Worm (Caenorhabditis elegans) whole organism, mixed stage, embryonic: ENCODE results near the gene cpna-5.

Experiments
- bed-3 ChIP-seq: fragments of 200-800 bp; sonication (Bioruptor generic); optimal IDR thresholded peaks from 3 replicates; lab custom pipeline; 2018; ENCODE audit warnings: mild to moderate bottlenecking, missing genetic modification characterization, moderate library complexity, missing compliant biosample characterization
- blmp-1 ChIP-seq: fragments of 150-350 bp; optimal IDR thresholded peaks from 2 replicates; lab custom pipeline; 2014; ENCODE audit warnings: missing biosample characterization, missing genetic modification characterization
- ceh-39 ChIP-seq: fragments of 150-350 bp; optimal IDR thresholded peaks from 2 replicates; lab custom pipeline; 2014; ENCODE audit warnings: missing biosample characterization, missing genetic modification characterization
- ceh-43 ChIP-seq: fragments of 200-800 bp; sonication (Bioruptor generic); optimal IDR thresholded peaks from 2 replicates; lab custom pipeline; 2018; ENCODE audit warnings: mild to moderate bottlenecking, missing genetic modification characterization, moderate library complexity, missing compliant biosample characterization
- ceh-83 ChIP-seq: fragments of 200-800 bp; sonication (Bioruptor generic); optimal IDR thresholded peaks from 2 replicates; lab custom pipeline; 2018; ENCODE audit warnings: mild to moderate bottlenecking, missing genetic modification characterization, missing compliant biosample characterization
- ces-1 ChIP-seq: fragments of 150-350 bp; optimal IDR thresholded peaks from 2 replicates; lab custom pipeline; 2014; ENCODE audit warnings: missing biosample characterization, missing genetic modification reagents, missing genetic modification characterization
- cnd-1 ChIP-seq: fragments of 200-800 bp; sonication (Bioruptor generic); optimal IDR thresholded peaks from 2 replicates; lab custom pipeline; 2018; ENCODE audit warnings: mild to moderate bottlenecking, missing genetic modification characterization, missing compliant biosample characterization
- drap-1 ChIP-seq: fragments of 200-800 bp; sonication (Bioruptor generic); optimal IDR thresholded peaks from 3 replicates; lab custom pipeline; 2018; ENCODE audit warnings: mild to moderate bottlenecking, missing genetic modification characterization, missing compliant biosample characterization
- elt-1 ChIP-seq: sonication (generic microtip); optimal IDR thresholded peaks from 2 replicates; lab custom pipeline; 2017; ENCODE audit warnings: missing genetic modification characterization, mild to moderate bottlenecking, missing compliant biosample characterization, antibody characterized with exemption, moderate library complexity, borderline replicate concordance; ENCODE audit not compliant: insufficient read depth
- elt-3 ChIP-seq: fragments of 150-350 bp; optimal IDR thresholded peaks from 2 replicates; lab custom pipeline; 2014; ENCODE audit warnings: missing biosample characterization, missing genetic modification characterization
- flh-1 ChIP-seq: fragments of 200-800 bp; sonication (Bioruptor generic); optimal IDR thresholded peaks from 2 replicates; lab custom pipeline; 2018; ENCODE audit warnings: mild to moderate bottlenecking, missing genetic modification characterization, moderate library complexity, missing compliant biosample characterization
- ham-2 ChIP-seq: fragments of 200-800 bp; sonication (Bioruptor generic); optimal IDR thresholded peaks from 2 replicates; lab custom pipeline; 2018; ENCODE audit warnings: mild to moderate bottlenecking, missing genetic modification characterization, missing compliant biosample characterization
- hlh-1 ChIP-seq: fragments of 150-350 bp; optimal IDR thresholded peaks from 2 replicates; lab custom pipeline; 2014; ENCODE audit warnings: missing biosample characterization, missing genetic modification reagents, missing genetic modification characterization
- lin-13 ChIP-seq: fragments of 150-350 bp; optimal IDR thresholded peaks from 2 replicates; lab custom pipeline; 2014; ENCODE audit warnings: missing biosample characterization, missing genetic modification characterization
- lsy-2 ChIP-seq: fragments of 150-350 bp; optimal IDR thresholded peaks from 2 replicates; lab custom pipeline; 2014; ENCODE audit warnings: missing biosample characterization, missing genetic modification characterization
- mab-5 ChIP-seq: fragments of 150-350 bp; optimal IDR thresholded peaks from 2 replicates; lab custom pipeline; 2014; ENCODE audit warnings: missing biosample characterization, missing genetic modification characterization
- mep-1 ChIP-seq: fragments of 150-350 bp; optimal IDR thresholded peaks from 2 replicates; lab custom pipeline; 2017; ENCODE audit warnings: missing biosample characterization, missing genetic modification reagents, missing genetic modification characterization, inconsistent platforms
- mls-2 ChIP-seq: sonication (generic microtip); optimal IDR thresholded peaks from 2 replicates; lab custom pipeline; 2016; ENCODE audit warnings: mild to moderate bottlenecking, missing genetic modification characterization, moderate library complexity, missing compliant biosample characterization
- nhr-12 ChIP-seq: fragments of 150-350 bp; optimal IDR thresholded peaks from 2 replicates; lab custom pipeline; 2014; ENCODE audit warnings: missing biosample characterization, missing genetic modification characterization
- nhr-2 ChIP-seq: fragments of 150-350 bp; optimal IDR thresholded peaks from 2 replicates; lab custom pipeline; 2014; ENCODE audit warnings: missing biosample characterization, missing genetic modification characterization
- nhr-237 ChIP-seq: fragments of 150-350 bp; optimal IDR thresholded peaks from 2 replicates; lab custom pipeline; 2014; ENCODE audit warnings: missing biosample characterization, missing genetic modification characterization
- nhr-28 ChIP-seq: fragments of 150-350 bp; optimal IDR thresholded peaks from 2 replicates; lab custom pipeline; 2014; ENCODE audit warnings: missing biosample characterization, missing genetic modification characterization
- nhr-76 ChIP-seq: sonication (generic microtip); optimal IDR thresholded peaks from 2 replicates; lab custom pipeline; 2017; ENCODE audit warnings: missing biosample characterization, missing genetic modification characterization
- pha-4 ChIP-seq: fragments of 150-350 bp; optimal IDR thresholded peaks from 2 replicates; lab custom pipeline; 2018; ENCODE audit warnings: missing biosample characterization, missing genetic modification reagents, missing genetic modification characterization
- sem-2 ChIP-seq: fragments of 200-800 bp; sonication (Bioruptor generic); optimal IDR thresholded peaks from 2 replicates; lab custom pipeline; 2018; ENCODE audit warnings: mild to moderate bottlenecking, missing genetic modification characterization, missing compliant biosample characterization
- snpc-4 ChIP-seq: fragments of 150-350 bp; optimal IDR thresholded peaks from 2 replicates; lab custom pipeline; 2014; ENCODE audit warnings: missing biosample characterization, missing genetic modification characterization
- sptf-1 ChIP-seq: sonication (generic microtip); optimal IDR thresholded peaks from 2 replicates; lab custom pipeline; 2017; ENCODE audit warnings: mild to moderate bottlenecking, missing genetic modification characterization, moderate library complexity, missing compliant biosample characterization
- tbx-8 ChIP-seq: fragments of 200-800 bp; sonication (Bioruptor generic); optimal IDR thresholded peaks from 2 replicates; lab custom pipeline; 2018; ENCODE audit warnings: mild to moderate bottlenecking, missing genetic modification characterization, moderate library complexity, missing compliant biosample characterization
- unc-120 ChIP-seq: sonication (generic microtip); optimal IDR thresholded peaks from 2 replicates; lab custom pipeline; 2017; ENCODE audit warnings: missing genetic modification characterization, missing compliant biosample characterization; ENCODE audit not compliant: poor library complexity, severe bottlenecking
- unc-39 ChIP-seq: fragments of 150-350 bp; optimal IDR thresholded peaks from 2 replicates; lab custom pipeline; 2014; ENCODE audit warnings: missing biosample characterization, missing genetic modification characterization
- unc-62 ChIP-seq: fragments of 150-350 bp; optimal IDR thresholded peaks from 2 replicates; lab custom pipeline; 2014; ENCODE audit warnings: missing biosample characterization, missing genetic modification reagents, missing genetic modification characterization
- zip-8 ChIP-seq: fragments of 150-350 bp; optimal IDR thresholded peaks from 2 replicates; lab custom pipeline; 2014; ENCODE audit warnings: missing biosample characterization, missing genetic modification characterization
- ztf-11 ChIP-seq: fragments of 150-350 bp; optimal IDR thresholded peaks from 2 replicates; lab custom pipeline; 2014; ENCODE audit warnings: missing biosample characterization, missing genetic modification characterization

cpna-5 gene

ce11 chrII:7697156-7697555 is 21.2 kb downstream of the cpna-5 start:
- TF ChIP-seq unc-62 (GFP tag; lab: Kevin White, UChicago) (no peak), cnd-1 (tag; lab: Kevin White, UChicago) (no peak), nhr-237 (tag; lab: Kevin White, UChicago) (no peak), ceh-39 (tag; lab: Kevin White, UChicago) (no peak), unc-120 (tag; lab: Kevin White, UChicago) (no peak), hlh-1 (tag; lab: Kevin White, UChicago) (no peak), ztf-11 (tag; lab: Kevin White, UChicago) (no peak), mab-5 (tag; lab: Kevin White, UChicago) (no peak), nhr-2 (tag; lab: Kevin White, UChicago) (no peak), snpc-4 (no peak), nhr-28 (tag; lab: Kevin White, UChicago) (no peak), tbx-8 (GFP tag; lab: Kevin White, UChicago) (no peak), flh-1 (GFP tag; lab: Kevin White, UChicago) (no peak), unc-39 (tag; lab: Kevin White, UChicago) (no peak), mls-2 (tag; lab: Kevin White, UChicago) (no peak), sptf-1 (tag; lab: Kevin White, UChicago) (no peak), lin-13 (tag; lab: Kevin White, UChicago) (no peak), blmp-1 (tag; lab: Kevin White, UChicago) (no peak), pha-4 (tag; lab: Kevin White, UChicago) (no peak)

ce11 chrII:7695636-7696035 is 22.8 kb downstream of the cpna-5 start:
- TF ChIP-seq mep-1: no peak
- TF ChIP-seq nhr-76 (tag; lab: Kevin White, UChicago): no peak
- no peak for TF ChIP-seq unc-120 (tag; lab: Kevin White, UChicago)
- TF ChIP-seq nhr-12: no peak
- TF ChIP-seq sptf-1 (tag; lab: Kevin White, UChicago): no peak
- no peak for TF ChIP-seq ztf-11 (tag; lab: Kevin White, UChicago)
- TF ChIP-seq lin-13 (tag; lab: Kevin White, UChicago): no peak
- no peak for TF ChIP-seq elt-3 (tag; lab: Kevin White, UChicago)
- TF ChIP-seq nhr-237 (tag; lab: Kevin White, UChicago): no peak
- TF ChIP-seq mab-5 (tag; lab: Kevin White, UChicago): no peak
- no peak for TF ChIP-seq hlh-1 (tag; lab: Kevin White, UChicago)
- no peak for TF ChIP-seq ceh-83
- TF ChIP-seq ces-1 (GFP tag; lab: Kevin White, UChicago): no peak
- no peak for TF ChIP-seq tbx-8 (GFP tag; lab: Kevin White, UChicago)
- TF ChIP-seq unc-62 (GFP tag; lab: Kevin White, UChicago): no peak
- TF ChIP-seq sem-2 (GFP tag; lab: Kevin White, UChicago): no peak

- no peak for TF ChIP-seq drap-1 (GFP tag; lab: Kevin White, UChicago)
- TF ChIP-seq nhr-76 (tag; lab: Kevin White, UChicago): no peak
- TF ChIP-seq unc-39 (tag; lab: Kevin White, UChicago): no peak
- TF ChIP-seq ztf-11 (tag; lab: Kevin White, UChicago): no peak
- no peak for TF ChIP-seq sptf-1 (tag; lab: Kevin White, UChicago)
- no peak for TF ChIP-seq elt-1 (tag; lab: Kevin White, UChicago)
- no peak for TF ChIP-seq elt-3 (tag; lab: Kevin White, UChicago)
- no peak for TF ChIP-seq ceh-83
- no peak for TF ChIP-seq ham-2 (GFP tag; lab: Kevin White, UChicago)
- TF ChIP-seq lsy-2 (tag; lab: Kevin White, UChicago): no peak
- no peak for TF ChIP-seq nhr-2 (tag; lab: Kevin White, UChicago)
- TF ChIP-seq, all 35 proteins: peak for 0
Observed at ce11 chrII:7694745-7695144, 23.6 kb downstream of the cpna-5 start.

- TF ChIP-seq ztf-11 (tag; lab: Kevin White, UChicago): no peak
- TF ChIP-seq mls-2 (tag; lab: Kevin White, UChicago): no peak
- TF ChIP-seq mab-5 (tag; lab: Kevin White, UChicago): no peak
- no peak for TF ChIP-seq ceh-39 (tag; lab: Kevin White, UChicago)
- TF ChIP-seq sem-2 (GFP tag; lab: Kevin White, UChicago): no peak
Observed at ce11 chrII:7693929-7694328, 24.5 kb downstream of the cpna-5 start, which contains the start of gene nhx-2. nhx-2 (minus strand) TSS chrII:7693957.

ce11 chrII:7690384-7690783 is 28.0 kb downstream of the cpna-5 start, which contains the start of gene pid-1:
pid-1 (minus strand) TSS chrII:7690556.
- TF ChIP-seq zip-8 (tag; lab: Kevin White, UChicago): no peak
- TF ChIP-seq lsy-2 (tag; lab: Kevin White, UChicago): no peak
- no peak for TF ChIP-seq ceh-43 (GFP tag; lab: Kevin White, UChicago)
- no peak for TF ChIP-seq lin-13 (tag; lab: Kevin White, UChicago)
- no peak for TF ChIP-seq bed-3 (GFP tag; lab: Kevin White, UChicago)
- TF ChIP-seq drap-1 (GFP tag; lab: Kevin White, UChicago): no peak
- no peak for TF ChIP-seq unc-39 (tag; lab: Kevin White, UChicago)
- TF ChIP-seq nhr-12: no peak
- no peak for TF ChIP-seq cnd-1 (tag; lab: Kevin White, UChicago)
- no peak for TF ChIP-seq nhr-237 (tag; lab: Kevin White, UChicago)
- no peak for TF ChIP-seq ham-2 (GFP tag; lab: Kevin White, UChicago)
- no peak for TF ChIP-seq sem-2 (GFP tag; lab: Kevin White, UChicago)
- no peak for TF ChIP-seq elt-1 (tag; lab: Kevin White, UChicago)
- no peak for TF ChIP-seq ztf-11 (tag; lab: Kevin White, UChicago)
- no peak for TF ChIP-seq mls-2 (tag; lab: Kevin White, UChicago)
